Worm (Caenorhabditis elegans): ENCODE measurements around the gene fat-6.

fat-6 gene

DNA sequence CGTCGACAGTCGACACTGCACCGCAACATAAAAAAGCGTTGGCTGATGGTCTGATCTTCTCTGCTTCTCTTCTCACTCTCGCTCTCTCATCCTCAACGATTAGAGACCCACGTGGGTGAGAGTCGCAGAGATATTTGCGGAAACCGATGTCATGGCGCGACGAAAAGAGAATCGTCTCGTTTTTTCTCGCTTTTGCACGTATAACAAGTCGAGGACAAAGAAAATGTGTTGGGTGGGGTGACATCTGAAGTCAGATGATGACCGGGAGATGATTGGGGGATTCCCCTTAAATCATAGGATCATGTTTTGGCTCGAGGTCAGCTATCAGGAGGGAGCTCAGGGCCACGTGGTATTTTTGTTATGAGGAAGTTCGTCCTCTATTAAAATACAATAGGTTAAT, 40.9 kb upstream of the fat-6 start:
- TF ChIP-seq unc-130 (tag; optimal IDR thresholded peaks at IDR 0.05) = peak; percentile 69
- TF ChIP-seq nhr-71 (tag; optimal IDR thresholded peaks at IDR 0.05) = peak; percentile 99
- TF ChIP-seq ztf-11 (tag; optimal IDR thresholded peaks at IDR 0.05) = peak in 1 of 2 experiments; percentile 32
- TF ChIP-seq nhr-20 (tag; optimal IDR thresholded peaks at IDR 0.05) = peak; percentile 99
- no peak for TF ChIP-seq hlh-17 (GFP tag; optimal IDR thresholded peaks at IDR 0.05; ENCODE audit: borderline replicate concordance)
- TF ChIP-seq nhr-11 (tag; optimal IDR thresholded peaks at IDR 0.05) = peak; percentile 69
- no peak for TF ChIP-seq ceh-8 (GFP tag; optimal IDR thresholded peaks at IDR 0.05)
- peak; percentile 49 to 66 (median 56) for TF ChIP-seq dpl-1 (GFP tag; optimal IDR thresholded peaks at IDR 0.05)
- TF ChIP-seq skn-1 (tag; optimal IDR thresholded peaks at IDR 0.05) = peak; percentile 54
- TF ChIP-seq unc-62 (GFP tag; optimal IDR thresholded peaks at IDR 0.05) = no peak
- no peak for TF ChIP-seq aly-2 (tag; optimal IDR thresholded peaks at IDR 0.05)
- no peak for TF ChIP-seq C34B4.2 (tag; optimal IDR thresholded peaks at IDR 0.05)
- TF ChIP-seq pax-3 (tag; optimal IDR thresholded peaks at IDR 0.05) = peak; percentile 45
- peak; percentile 75 to 79 for TF ChIP-seq lsy-2 (tag; optimal IDR thresholded peaks at IDR 0.05)
- no peak for TF ChIP-seq fkh-10 (GFP tag; optimal IDR thresholded peaks at IDR 0.05)
- TF ChIP-seq snu-23 (GFP tag; optimal IDR thresholded peaks at IDR 0.05) = peak; percentile 96
- TF ChIP-seq ets-5 (GFP tag; IDR thresholded peaks at IDR 0.05) = no peak
- TF ChIP-seq efl-3 (GFP tag; optimal IDR thresholded peaks at IDR 0.05) = no peak
- no peak for TF ChIP-seq pag-3 (tag; optimal IDR thresholded peaks at IDR 0.05; ENCODE audit: borderline replicate concordance, insufficient read depth)
- TF ChIP-seq nhr-12 (tag; optimal IDR thresholded peaks at IDR 0.05) = no peak
- peak; percentile 79 for TF ChIP-seq C04F5.9 (tag; optimal IDR thresholded peaks at IDR 0.05)
- TF ChIP-seq nhr-47 (tag; optimal IDR thresholded peaks at IDR 0.05) = peak; percentile 88
- TF ChIP-seq vab-15 (tag; optimal IDR thresholded peaks at IDR 0.05) = peak; percentile 54
- no peak for TF ChIP-seq tlp-1 (tag; optimal IDR thresholded peaks at IDR 0.05)
- peak; percentile 81 for TF ChIP-seq lir-3 (tag; optimal IDR thresholded peaks at IDR 0.05; ENCODE audit: poor library complexity)
- TF ChIP-seq aha-1 (tag; optimal IDR thresholded peaks at IDR 0.05) = peak; percentile 83
- TF ChIP-seq lin-15B (tag; optimal IDR thresholded peaks at IDR 0.05) = no peak
- TF ChIP-seq F16B12.6 (tag; optimal IDR thresholded peaks at IDR 0.05) = no peak
- peak; percentile 94 for TF ChIP-seq nhr-90 (tag; optimal IDR thresholded peaks at IDR 0.05; ENCODE audit: poor library complexity)
- peak; percentile 94 for TF ChIP-seq nhr-19 (GFP tag; conservative IDR thresholded peaks at IDR 0.05)
- no peak for TF ChIP-seq isw-1 (GFP tag; IDR thresholded peaks at IDR 0.05)
- TF ChIP-seq fos-1 (tag; optimal IDR thresholded peaks at IDR 0.05) = peak; percentile 77
- TF ChIP-seq nhr-85 (tag) = peak; percentile 100
- peak; percentile 90 for TF ChIP-seq ztf-4 (tag; optimal IDR thresholded peaks at IDR 0.05)
- peak; percentile 81 for TF ChIP-seq nhr-77 (tag; optimal IDR thresholded peaks at IDR 0.05)
- TF ChIP-seq mdl-1 (tag; optimal IDR thresholded peaks at IDR 0.05) = peak; percentile 98 to 100
- TF ChIP-seq zip-4 (GFP tag; optimal IDR thresholded peaks at IDR 0.05) = peak; percentile 11
- TF ChIP-seq fkh-8 (tag; optimal IDR thresholded peaks at IDR 0.05) = no peak
- TF ChIP-seq unc-98 (GFP tag; IDR thresholded peaks at IDR 0.05) = peak; percentile 74
- TF ChIP-seq irx-1 (tag; optimal IDR thresholded peaks at IDR 0.05) = peak; percentile 84
- no peak for TF ChIP-seq zag-1 (tag; optimal IDR thresholded peaks at IDR 0.05)
- no peak for TF ChIP-seq Y116A8C.19 (tag; optimal IDR thresholded peaks at IDR 0.05; ENCODE audit: borderline replicate concordance)
- TF ChIP-seq swsn-7 (tag; optimal IDR thresholded peaks at IDR 0.05) = peak; percentile 83
- TF ChIP-seq blmp-1 (tag; optimal IDR thresholded peaks at IDR 0.05) = peak; percentile 93
- TF ChIP-seq efl-1 (optimal IDR thresholded peaks at IDR 0.05) = peak; percentile 78 to 79
- peak; percentile 42 to 96 for TF ChIP-seq efl-1 (GFP tag; optimal IDR thresholded peaks at IDR 0.05 in 1 of 2)
- peak; percentile 69 for TF ChIP-seq ceh-88 (GFP tag; IDR thresholded peaks at IDR 0.05)
- TF ChIP-seq dsc-1 (tag; optimal IDR thresholded peaks at IDR 0.05) = peak; percentile 55
- peak; percentile 46 for TF ChIP-seq hpl-2 (GFP tag; optimal IDR thresholded peaks at IDR 0.05)
- no peak for TF ChIP-seq nhr-28 (tag; optimal IDR thresholded peaks at IDR 0.05)
- TF ChIP-seq egl-13 (tag; optimal IDR thresholded peaks at IDR 0.05) = peak; percentile 57
- TF ChIP-seq tbx-2 (tag; optimal IDR thresholded peaks at IDR 0.05) = peak; percentile 90
- no peak for TF ChIP-seq hlh-4 (tag; optimal IDR thresholded peaks at IDR 0.05)
- peak; percentile 82 for TF ChIP-seq C16A3.4 (tag; optimal IDR thresholded peaks at IDR 0.05)
